Fruit fly (Drosophila melanogaster): ENCODE measurements around the gene nSMase.
A peak's percentile ranks its signal among the peaks of the same experiment; 100 is the strongest.

dm6 chr3L:3239033-3239752, 20.2 kb downstream of the nSMase start, which contains the start of gene CG17746:
- TF ChIP-seq psq (GFP tag; optimal IDR thresholded peaks at IDR 0.05) (no peak), Mio (GFP tag; optimal IDR thresholded peaks at IDR 0.05) (no peak), OdsH (GFP tag; optimal IDR thresholded peaks at IDR 0.05) (no peak), Hr83 (GFP tag; optimal IDR thresholded peaks at IDR 0.05; ENCODE audit: poor library complexity, severe bottlenecking) (peak; percentile 50), usp (GFP tag; optimal IDR thresholded peaks at IDR 0.05) (no peak), Abd-B (GFP tag; optimal IDR thresholded peaks at IDR 0.05) (no peak)
